Fruit fly (Drosophila melanogaster) Kc167 (cell line): ENCODE measurements around the gene Cyp311a1.

Experiments
- Myc ChIP-seq: fragments of >200 bp; optimal IDR thresholded peaks from 2 replicates; lab custom pipeline; 2017; ENCODE audit warnings: missing external identifiers
- Sin3A ChIP-seq: fragments of >200 bp; optimal IDR thresholded peaks from 2 replicates; lab custom pipeline; 2018; ENCODE audit warnings: missing external identifiers
- h ChIP-seq: fragments of >200 bp; optimal IDR thresholded peaks from 3 replicates; lab custom pipeline; 2018; ENCODE audit warnings: missing external identifiers
- insv ChIP-seq: fragments of >200 bp; optimal IDR thresholded peaks from 3 replicates; lab custom pipeline; 2018; ENCODE audit warnings: missing external identifiers
- psq ChIP-seq: fragments of >200 bp; optimal IDR thresholded peaks from 2 replicates; lab custom pipeline; 2017; ENCODE audit warnings: missing external identifiers
- ttk ChIP-seq: sonication (Bioruptor generic); optimal IDR thresholded peaks from 2 replicates; lab custom pipeline; 2017; ENCODE audit warnings: missing external identifiers

DNA sequence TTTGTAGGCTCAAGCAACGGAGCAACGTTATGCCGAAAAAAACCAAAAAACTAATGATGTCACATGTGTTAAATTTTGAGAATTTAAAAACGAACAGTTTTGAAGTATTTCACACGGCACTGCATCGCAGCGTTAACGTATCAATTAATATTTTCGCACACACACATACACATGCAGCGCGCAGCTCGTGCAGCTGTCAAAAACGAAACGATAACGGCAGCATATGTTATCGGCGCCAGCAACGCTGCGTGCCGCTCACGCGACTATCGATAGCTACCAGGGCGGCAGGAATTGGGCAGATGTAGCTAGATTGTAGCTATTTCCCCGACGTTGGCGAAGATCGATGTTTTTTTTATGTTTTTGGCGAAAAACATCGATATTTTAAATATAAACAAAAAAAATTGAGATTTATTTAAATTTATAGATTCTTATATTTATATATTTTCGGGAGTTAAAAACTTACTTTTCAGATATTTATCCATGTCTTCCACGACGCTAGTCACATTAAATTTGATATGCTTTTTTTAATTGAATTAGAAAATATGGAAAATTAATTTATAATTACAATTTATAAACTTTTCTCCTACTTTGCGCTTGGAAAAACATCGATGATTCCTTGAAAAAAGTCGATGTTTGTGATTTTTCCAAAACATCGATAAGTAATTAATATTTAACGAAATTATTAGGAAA lies 2.3 kb downstream of the Cyp311a1 start, which contains the start of gene Usp7:
- no peak for TF ChIP-seq psq
- no peak for TF ChIP-seq ttk (lab: Kevin White, UChicago)
- no peak for TF ChIP-seq h
- TF ChIP-seq Myc = no peak
- TF ChIP-seq insv = no peak
- TF ChIP-seq Sin3A = no peak
